Worm (Caenorhabditis elegans) whole organism, late embryonic: ENCODE measurements around the gene ssp-36.
"Not testable (repeated sequence)": the region's sequence is repeated elsewhere in the genome, so short reads cannot be mapped to it uniquely, and the experiment has no call there.

Experiments used
- C08G9.2 ChIP-seq: sonication (generic microtip); optimal IDR thresholded peaks from 2 replicates; lab custom pipeline; 2016; ENCODE audit warnings: mild to moderate bottlenecking, missing genetic modification characterization, moderate library complexity, missing compliant biosample characterization
- F13H6.1 ChIP-seq: sonication (generic microtip); optimal IDR thresholded peaks from 2 replicates; lab custom pipeline; 2016; ENCODE audit warnings: missing genetic modification characterization, missing compliant biosample characterization
- K09A11.1 ChIP-seq: sonication (generic microtip); optimal IDR thresholded peaks from 2 replicates; lab custom pipeline; 2017; ENCODE audit warnings: antibody characterized with exemption, mild to moderate bottlenecking, missing genetic modification characterization, missing compliant biosample characterization; ENCODE audit not compliant: insufficient read depth
- Y22D7AL.16 ChIP-seq: sonication (generic microtip); optimal IDR thresholded peaks from 2 replicates; lab custom pipeline; 2016; ENCODE audit warnings: missing genetic modification characterization, missing compliant biosample characterization
- ama-1 ChIP-seq: fragments of 150-350 bp; optimal IDR thresholded peaks from 2 replicates; lab custom pipeline; 2014
- ceh-14 ChIP-seq: sonication (generic microtip); optimal IDR thresholded peaks from 2 replicates; lab custom pipeline; 2016; ENCODE audit warnings: missing genotype, missing genetic modification characterization, missing compliant biosample characterization
- ceh-24 ChIP-seq: sonication (generic microtip); optimal IDR thresholded peaks from 2 replicates; lab custom pipeline; 2016; ENCODE audit warnings: mild to moderate bottlenecking, missing genetic modification characterization, missing compliant biosample characterization
- ceh-31 ChIP-seq: sonication (generic microtip); optimal IDR thresholded peaks from 2 replicates; lab custom pipeline; 2016; ENCODE audit warnings: missing genetic modification characterization, missing compliant biosample characterization
- ceh-34 ChIP-seq: sonication (generic microtip); optimal IDR thresholded peaks from 2 replicates; lab custom pipeline; 2016; ENCODE audit warnings: mild to moderate bottlenecking, missing genetic modification characterization, missing compliant biosample characterization
- ceh-45 ChIP-seq: fragments of 200-800 bp; sonication (Bioruptor generic); IDR thresholded peaks from 2 replicates; pipeline ENCODE4 v1.3.6; 2022; ENCODE audit warnings: missing genetic modification reagents, missing genetic modification characterization, missing compliant biosample characterization
- che-1 ChIP-seq: sonication (generic microtip); optimal IDR thresholded peaks from 2 replicates; lab custom pipeline; 2016; ENCODE audit warnings: mild to moderate bottlenecking, missing genetic modification characterization, missing compliant biosample characterization
- dmd-4 ChIP-seq: sonication (generic microtip); optimal IDR thresholded peaks from 2 replicates; lab custom pipeline; 2016; ENCODE audit warnings: borderline replicate concordance, missing genetic modification characterization, missing compliant biosample characterization
- elt-2 ChIP-seq: sonication (generic microtip); optimal IDR thresholded peaks from 2 replicates; lab custom pipeline; 2016; ENCODE audit warnings: missing genetic modification reagents, missing genetic modification characterization, missing compliant biosample characterization
- fax-1 ChIP-seq: sonication (generic microtip); optimal IDR thresholded peaks from 2 replicates; lab custom pipeline; 2016; ENCODE audit warnings: missing genotype, missing genetic modification characterization, missing compliant biosample characterization
- gmeb-2 ChIP-seq: sonication (generic microtip); optimal IDR thresholded peaks from 2 replicates; lab custom pipeline; 2016; ENCODE audit warnings: missing genetic modification characterization, inconsistent platforms, missing compliant biosample characterization
- hlh-6 ChIP-seq: sonication (generic microtip); optimal IDR thresholded peaks from 2 replicates; lab custom pipeline; 2016; ENCODE audit warnings: missing genotype, missing genetic modification characterization, missing compliant biosample characterization
- lim-6 ChIP-seq: sonication (generic microtip); optimal IDR thresholded peaks from 2 replicates; lab custom pipeline; 2016; ENCODE audit warnings: missing genetic modification characterization, missing compliant biosample characterization
- madf-2 ChIP-seq: sonication (generic microtip); optimal IDR thresholded peaks from 2 replicates; lab custom pipeline; 2017; ENCODE audit warnings: missing genetic modification characterization, missing compliant biosample characterization
- nhr-11 ChIP-seq: fragments of 150-350 bp; optimal IDR thresholded peaks from 2 replicates; lab custom pipeline; 2014; ENCODE audit warnings: missing biosample characterization, missing genetic modification characterization
- nhr-232 ChIP-seq: sonication (generic microtip); optimal IDR thresholded peaks from 2 replicates; lab custom pipeline; 2016; ENCODE audit warnings: missing genetic modification characterization, missing compliant biosample characterization
- pag-3 ChIP-seq: sonication (generic microtip); optimal IDR thresholded peaks from 2 replicates; lab custom pipeline; 2016; ENCODE audit warnings: missing compliant biosample characterization, missing genetic modification characterization, borderline replicate concordance
- pha-2 ChIP-seq: sonication (generic microtip); optimal IDR thresholded peaks from 2 replicates; lab custom pipeline; 2017; ENCODE audit warnings: mild to moderate bottlenecking, missing genetic modification characterization, missing compliant biosample characterization
- pros-1 ChIP-seq: fragments of 150-350 bp; optimal IDR thresholded peaks from 2 replicates; lab custom pipeline; 2014; ENCODE audit warnings: missing biosample characterization, missing genetic modification reagents, missing genetic modification characterization
- sdc-2 ChIP-seq: sonication (generic microtip); optimal IDR thresholded peaks from 2 replicates; lab custom pipeline; 2016; ENCODE audit warnings: missing genotype, missing genetic modification characterization, missing compliant biosample characterization
- sox-4 ChIP-seq: sonication (generic microtip); optimal IDR thresholded peaks from 2 replicates; lab custom pipeline; 2017; ENCODE audit warnings: mild to moderate bottlenecking, missing genetic modification characterization, inconsistent platforms, missing compliant biosample characterization
- syd-9 ChIP-seq: sonication (generic microtip); optimal IDR thresholded peaks from 2 replicates; lab custom pipeline; 2016; ENCODE audit warnings: mild to moderate bottlenecking, missing genetic modification characterization, moderate library complexity, missing compliant biosample characterization
- tbx-7 ChIP-seq: sonication (generic microtip); optimal IDR thresholded peaks from 2 replicates; lab custom pipeline; 2016; ENCODE audit warnings: missing genotype, missing genetic modification characterization, missing compliant biosample characterization
- unc-3 ChIP-seq, 2 experiments: fragments of 200-800 bp in 1 of 2; sonication (Bioruptor generic) in 1 of 2; sonication (generic microtip) in 1 of 2; conservative IDR thresholded peaks in 1 of 2; optimal IDR thresholded peaks in 1 of 2; 2 replicates each; pipeline versions ENCODE4 v1.3.6 to Lab custom; 2016 to 2022; ENCODE audit warnings: missing compliant biosample characterization in 2 of 2, missing genetic modification characterization in 2 of 2, missing genetic modification reagents in 1 of 2
- unc-42 ChIP-seq: sonication (generic microtip); optimal IDR thresholded peaks from 2 replicates; lab custom pipeline; 2016; ENCODE audit warnings: missing genotype, missing genetic modification characterization, missing compliant biosample characterization
- unc-55 ChIP-seq: sonication (generic microtip); optimal IDR thresholded peaks from 2 replicates; lab custom pipeline; 2017; ENCODE audit warnings: missing biosample characterization, missing genetic modification reagents, missing genetic modification characterization
- zip-5 ChIP-seq: sonication (generic microtip); optimal IDR thresholded peaks from 2 replicates; lab custom pipeline; 2016; ENCODE audit warnings: missing genetic modification characterization, missing compliant biosample characterization

ssp-36 gene

DNA sequence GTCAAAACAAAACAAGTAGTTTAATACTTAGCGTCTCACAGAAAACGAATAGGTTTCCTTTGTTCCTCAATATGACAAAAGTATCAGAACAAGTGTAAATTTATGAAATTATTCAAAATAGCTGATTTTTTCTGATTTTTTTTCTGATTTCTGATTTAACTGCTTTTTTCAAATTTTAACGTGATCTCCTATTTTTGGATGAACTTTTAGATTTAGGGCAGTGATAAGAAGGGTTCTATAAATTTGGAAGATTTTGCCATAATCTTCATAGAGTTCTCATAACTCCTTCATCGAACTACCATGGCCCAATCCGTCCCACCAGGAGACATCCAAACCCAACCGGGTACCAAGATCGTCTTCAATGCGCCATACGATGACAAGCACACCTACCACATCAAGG is 3.6 kb upstream of the ssp-36 start, which contains the start of gene msp-78:
msp-78 (plus strand) TSS at position 301 of the 400 bp plus-strand sequence.
- not testable (repeated sequence) for TF ChIP-seq sdc-2; ceh-45 (GFP tag; lab: Robert Waterston, UW); F13H6.1 (tag; lab: Kevin White, UChicago)

DNA sequence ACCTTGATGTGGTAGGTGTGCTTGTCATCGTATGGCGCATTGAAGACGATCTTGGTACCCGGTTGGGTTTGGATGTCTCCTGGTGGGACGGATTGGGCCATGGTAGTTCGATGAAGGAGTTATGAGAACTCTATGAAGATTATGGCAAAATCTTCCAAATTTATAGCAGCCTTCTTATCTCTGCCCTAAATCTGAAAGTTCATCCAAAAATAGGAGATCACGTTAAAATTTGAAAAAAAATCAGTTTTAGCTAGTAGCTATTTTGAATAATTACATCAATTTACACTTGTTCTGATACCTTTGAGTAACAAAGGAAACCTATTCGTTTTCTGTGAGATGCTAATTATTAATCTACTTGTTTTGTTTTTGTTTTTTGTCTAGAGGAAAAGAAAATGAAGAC is 904 bp upstream of the ssp-36 start, which contains the start of gene msp-79:
msp-79 (minus strand) TSS at position 101 of the 400 bp plus-strand sequence.
- TF ChIP-seq pag-3 (tag; lab: Kevin White, UChicago); ama-1 (lab: Kevin White, UChicago); zip-5 (tag; lab: Kevin White, UChicago): not testable (repeated sequence)

DNA sequence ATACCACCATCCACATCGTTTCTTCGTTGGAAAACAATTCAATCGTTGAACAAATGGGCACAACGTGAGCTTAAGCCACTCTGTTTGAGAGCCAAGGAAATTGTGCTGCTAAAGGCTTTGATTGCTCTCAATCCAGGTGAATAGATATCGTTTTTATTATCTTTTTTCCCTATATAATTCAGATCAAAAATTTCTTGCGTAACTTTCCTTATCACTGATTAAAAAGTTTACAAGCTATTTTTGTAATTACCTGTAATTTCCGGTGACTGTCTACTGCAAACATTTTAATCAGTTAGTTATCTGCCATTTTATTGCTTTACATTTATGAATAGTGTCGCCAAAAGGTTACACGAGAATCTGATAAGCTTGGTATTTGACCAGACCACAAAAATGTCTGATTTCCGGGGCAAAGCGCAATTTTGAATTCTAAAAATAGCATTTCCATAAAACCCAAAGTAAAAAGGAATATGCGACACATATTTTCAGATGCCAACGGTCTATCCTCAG is 3.4 kb downstream of the ssp-36 start:
- TF ChIP-seq C08G9.2 (tag; lab: Kevin White, UChicago), result no peak
- TF ChIP-seq dmd-4 (tag; lab: Kevin White, UChicago), result no peak
- no peak for TF ChIP-seq pha-2 (tag; lab: Kevin White, UChicago)
- TF ChIP-seq ceh-24 (tag; lab: Kevin White, UChicago), result no peak
- TF ChIP-seq unc-55 (GFP tag; lab: Kevin White, UChicago), result no peak
- no peak for TF ChIP-seq unc-3 (GFP tag; conservative IDR thresholded peaks at IDR 0.05; lab: Robert Waterston, UW)
- TF ChIP-seq unc-3 (tag; optimal IDR thresholded peaks at IDR 0.05; lab: Kevin White, UChicago), result no peak
- no peak for TF ChIP-seq nhr-11 (tag; lab: Kevin White, UChicago)
- TF ChIP-seq ceh-31 (tag; lab: Kevin White, UChicago), result no peak
- no peak for TF ChIP-seq ceh-14 (tag; lab: Kevin White, UChicago)
- TF ChIP-seq hlh-6, result no peak

DNA sequence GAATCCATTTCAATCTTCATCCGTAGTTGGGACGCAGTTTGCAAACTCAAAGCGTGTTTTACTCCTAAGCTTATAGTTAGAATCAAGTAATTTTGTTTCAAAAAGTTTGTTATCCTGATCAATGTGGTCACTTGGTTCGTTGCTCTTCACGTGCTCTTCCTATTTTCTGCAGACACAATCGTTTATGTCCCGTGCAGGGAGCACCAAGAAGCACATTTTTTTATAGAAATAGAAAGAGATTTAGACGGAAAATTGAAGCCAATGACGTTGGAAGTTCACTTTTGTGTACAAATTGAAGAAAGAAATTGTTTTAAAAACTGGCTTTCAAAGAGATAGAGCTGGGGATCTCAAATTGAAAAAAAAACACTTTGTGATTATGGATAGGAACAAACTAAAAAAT is 4.4 kb downstream of the ssp-36 start:
- TF ChIP-seq Y22D7AL.16 (no peak), fax-1 (tag; lab: Kevin White, UChicago) (no peak), dmd-4 (tag; lab: Kevin White, UChicago) (no peak), ceh-14 (tag; lab: Kevin White, UChicago) (no peak), gmeb-2 (tag; lab: Kevin White, UChicago) (no peak), ceh-24 (tag; lab: Kevin White, UChicago) (no peak), sox-4 (tag; lab: Kevin White, UChicago) (no peak), ceh-31 (tag; lab: Kevin White, UChicago) (no peak), tbx-7 (no peak), che-1 (tag; lab: Kevin White, UChicago) (no peak), unc-3 (GFP tag; conservative IDR thresholded peaks at IDR 0.05; lab: Robert Waterston, UW) (no peak), unc-3 (tag; optimal IDR thresholded peaks at IDR 0.05; lab: Kevin White, UChicago) (no peak), nhr-232 (tag; lab: Kevin White, UChicago) (no peak), ama-1 (lab: Kevin White, UChicago) (no peak)

DNA sequence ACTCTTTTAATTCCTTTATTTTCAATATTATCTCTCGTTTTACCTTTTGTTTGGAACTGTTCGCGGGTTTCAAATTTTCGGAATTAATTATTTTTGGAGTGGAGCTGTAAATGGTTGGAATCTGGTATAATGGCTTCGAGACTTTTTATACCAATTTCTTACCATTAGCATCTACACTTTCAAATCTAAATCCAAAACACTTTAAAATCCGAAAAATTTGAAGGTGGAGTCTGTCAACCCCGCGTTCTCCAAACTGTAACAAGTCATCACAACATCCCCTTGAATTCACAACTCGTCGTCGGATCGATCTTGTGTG is 8.8 kb downstream of the ssp-36 start, which contains the start of gene nhr-97:
nhr-97 (plus strand) TSS at position 217 of the 316 bp plus-strand sequence.
- TF ChIP-seq lim-6 (no peak), hlh-6 (no peak), pros-1 (no peak), unc-42 (tag; lab: Kevin White, UChicago) (no peak), zip-5 (tag; lab: Kevin White, UChicago) (no peak), pag-3 (tag; lab: Kevin White, UChicago) (no peak), K09A11.1 (tag; lab: Kevin White, UChicago) (no peak), syd-9 (no peak), ceh-34 (no peak), elt-2 (tag; lab: Kevin White, UChicago) (no peak), ceh-45 (GFP tag; lab: Robert Waterston, UW) (no peak), madf-2 (tag; lab: Kevin White, UChicago) (no peak), sdc-2 (no peak), ama-1 (lab: Kevin White, UChicago) (no peak)
